Fruit fly (Drosophila melanogaster) whole organism, prepupa: ENCODE measurements around the gene CG42763.

Experiments
- CG6854 ChIP-seq: fragments of 200-800 bp; sonication (Bioruptor generic); optimal IDR thresholded peaks from 2 replicates; lab custom pipeline; 2017; ENCODE audit warnings: missing biosample characterization, mild to moderate bottlenecking, missing genetic modification characterization
- Lpt ChIP-seq: fragments of 200-800 bp; sonication (Bioruptor generic); optimal IDR thresholded peaks from 3 replicates; lab custom pipeline; 2016; ENCODE audit warnings: missing biosample characterization, missing genetic modification characterization
- achi ChIP-seq: fragments of 200-800 bp; sonication (Bioruptor generic); optimal IDR thresholded peaks from 3 replicates; lab custom pipeline; 2016; ENCODE audit warnings: missing biosample characterization, missing genetic modification characterization
- cyc ChIP-seq: fragments of 200-800 bp; sonication (Bioruptor generic); optimal IDR thresholded peaks from 3 replicates; lab custom pipeline; 2016; ENCODE audit warnings: missing biosample characterization, missing genetic modification characterization
- net ChIP-seq: fragments of 200-800 bp; sonication (Bioruptor generic); optimal IDR thresholded peaks from 3 replicates; lab custom pipeline; 2016; ENCODE audit warnings: missing biosample characterization, missing genetic modification characterization
- topi ChIP-seq: fragments of 200-800 bp; sonication (Bioruptor generic); optimal IDR thresholded peaks from 3 replicates; lab custom pipeline; 2016; ENCODE audit warnings: missing biosample characterization, missing genetic modification characterization

DNA sequence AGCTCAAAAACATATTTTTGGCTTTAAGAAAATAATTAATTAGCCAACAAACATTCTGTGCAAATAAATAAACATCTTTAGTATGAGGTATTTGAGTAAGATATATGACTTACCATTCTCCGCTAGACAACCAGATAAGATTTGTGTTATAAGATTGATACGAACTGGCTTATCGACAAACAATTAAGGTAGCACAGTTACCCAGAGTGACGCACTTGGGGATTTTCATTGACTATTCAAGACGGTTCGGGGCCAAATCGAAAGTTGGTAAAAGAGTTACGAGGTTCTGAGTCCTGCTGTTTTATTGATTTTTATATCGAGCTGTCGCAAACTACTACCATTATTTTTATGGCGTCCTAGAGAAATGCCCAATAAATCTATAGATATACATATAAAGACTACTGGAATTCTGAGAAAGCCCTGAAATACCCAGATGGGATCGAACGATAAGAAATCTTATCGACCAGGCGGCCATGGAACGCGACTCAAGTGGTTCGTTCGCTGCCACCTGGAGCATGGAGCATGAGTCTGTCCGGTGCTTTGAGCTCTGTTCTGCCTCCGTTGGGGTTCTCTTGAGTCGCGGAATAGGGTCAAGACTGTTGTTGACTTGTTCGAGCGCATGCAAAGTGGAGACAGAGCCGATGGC is 14.8 kb downstream of the CG42763 start:
- no peak for TF ChIP-seq Lpt (GFP tag; lab: Kevin White, UChicago)
- TF ChIP-seq cyc (GFP tag; lab: Kevin White, UChicago), result no peak
- TF ChIP-seq CG6854 (GFP tag; lab: Kevin White, UChicago), result no peak
- TF ChIP-seq achi, result no peak
- no peak for TF ChIP-seq net
- TF ChIP-seq topi (GFP tag; lab: Kevin White, UChicago), result no peak
